Fruit fly (Drosophila melanogaster): ENCODE results near the gene CG5245.

CG5245 gene

DNA sequence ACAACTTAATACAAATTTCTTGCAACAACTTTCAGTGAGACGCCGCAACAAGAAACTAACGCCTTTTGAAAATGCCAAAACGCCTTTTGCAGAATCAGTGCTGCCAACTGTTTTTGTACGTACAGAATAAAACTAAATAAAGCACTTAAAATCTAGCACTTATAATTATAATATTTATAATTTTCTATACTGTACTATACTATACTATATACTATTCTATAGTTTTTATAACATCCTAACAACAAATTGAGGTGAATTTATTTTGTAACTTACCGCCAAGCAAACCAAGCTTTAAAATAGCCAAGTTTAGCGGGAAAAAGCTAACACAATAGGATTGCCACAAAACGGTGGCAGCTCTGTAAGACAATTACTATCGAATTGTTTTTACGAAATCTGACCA, 4.4 kb downstream of the CG5245 start, which contains the start of the genes Aos1 and Srlp (continued):
- TF ChIP-seq CG8924 (tag; optimal IDR thresholded peaks at IDR 0.05) (peak; percentile 75), amos (GFP tag; IDR thresholded peaks at IDR 0.05; ENCODE audit: partially characterized antibody) (peak; percentile 12; the same call in 1 of the 2 replicates), fd96Cb (tag; optimal IDR thresholded peaks at IDR 0.05) (peak; percentile 23), CG4617 (GFP tag; optimal IDR thresholded peaks at IDR 0.05; ENCODE audit: borderline replicate concordance) (peak; percentile 72), ash1 (GFP tag; optimal IDR thresholded peaks at IDR 0.05) (no peak), tx (GFP tag; optimal IDR thresholded peaks at IDR 0.05) (no peak), ems (GFP tag; optimal IDR thresholded peaks at IDR 0.05) (no peak), CG11398 (GFP tag; optimal IDR thresholded peaks at IDR 0.05) (no peak), grn (GFP tag; optimal IDR thresholded peaks at IDR 0.05) (no peak), Doc3 (GFP tag; IDR thresholded peaks at IDR 0.05; ENCODE audit: partially characterized antibody) (no peak), CG13287 (GFP tag; IDR thresholded peaks at IDR 0.05; ENCODE audit: partially characterized antibody) (peak; percentile 35; the same call in 1 of the 2 replicates), Ravus (GFP tag; IDR thresholded peaks at IDR 0.05) (no peak), Usf (GFP tag; optimal IDR thresholded peaks at IDR 0.05) (peak; percentile 9), esg (GFP tag; conservative IDR thresholded peaks at IDR 0.05) (no peak), sd (tag; optimal IDR thresholded peaks at IDR 0.05) (peak; percentile 58), Hmr (GFP tag; optimal IDR thresholded peaks at IDR 0.05) (no peak), Lim3 (GFP tag; IDR thresholded peaks at IDR 0.05) (no peak), mam (GFP tag; optimal IDR thresholded peaks at IDR 0.05) (peak; percentile 15), tgo (GFP tag; IDR thresholded peaks at IDR 0.05) (no peak), CG2889 (GFP tag; IDR thresholded peaks at IDR 0.05) (no peak), lab (GFP tag; optimal IDR thresholded peaks at IDR 0.05) (no peak), Rfx (GFP tag; IDR thresholded peaks at IDR 0.05) (0 out of 2 replicates have a peak, but pooled peaks have one; percentile 36), chn (GFP tag; optimal IDR thresholded peaks at IDR 0.05) (no peak), D19B (GFP tag; optimal IDR thresholded peaks at IDR 0.05) (no peak), sna (GFP tag; IDR thresholded peaks at IDR 0.05; ENCODE audit: partially characterized antibody) (no peak), CG9876 (GFP tag; optimal IDR thresholded peaks at IDR 0.05) (no peak), CG1602 (GFP tag; optimal IDR thresholded peaks at IDR 0.05) (peak; percentile 3), Fer1 (GFP tag; optimal IDR thresholded peaks at IDR 0.05) (peak; percentile 65), CG6175 (GFP tag; IDR thresholded peaks at IDR 0.05) (no peak), bigmax (GFP tag; optimal IDR thresholded peaks at IDR 0.05) (no peak), disco-r (GFP tag; optimal IDR thresholded peaks at IDR 0.05) (no peak), CG33557 (GFP tag; optimal IDR thresholded peaks at IDR 0.05) (peak; percentile 34), Sry-β (GFP tag; optimal IDR thresholded peaks at IDR 0.05) (peak; percentile 98), Gug (GFP tag; IDR thresholded peaks at IDR 0.05) (peak; percentile 1; the same call in 1 of the 4 replicates), HLH3B (GFP tag; IDR thresholded peaks at IDR 0.05) (no peak), ac (GFP tag; optimal IDR thresholded peaks at IDR 0.05) (no peak), nerfin-1 (tag; optimal IDR thresholded peaks at IDR 0.05) (peak; percentile 59), CG1647 (GFP tag; optimal IDR thresholded peaks at IDR 0.05) (peak; percentile 6), trh (GFP tag; optimal IDR thresholded peaks at IDR 0.05) (no peak), Ada2b (GFP tag; IDR thresholded peaks at IDR 0.05) (no peak), CG8290 (GFP tag; optimal IDR thresholded peaks at IDR 0.05) (peak; percentile 19), CG8290 (tag; optimal IDR thresholded peaks at IDR 0.05) (no peak), CG10147 (GFP tag; optimal IDR thresholded peaks at IDR 0.05) (peak; percentile 62), chm (GFP tag; IDR thresholded peaks at IDR 0.05) (no peak), CG14667 (GFP tag; IDR thresholded peaks at IDR 0.05) (0 out of 2 replicates have a peak, but pooled peaks have one; percentile 20), Gsc (GFP tag; IDR thresholded peaks at IDR 0.05) (no peak), CG10274 (GFP tag; optimal IDR thresholded peaks at IDR 0.05) (no peak), Dip3 (GFP tag; optimal IDR thresholded peaks at IDR 0.05) (no peak), zfh2 (GFP tag; optimal IDR thresholded peaks at IDR 0.05) (peak; percentile 18), Ets65A (GFP tag) (peak; percentile 52), sens-2 (GFP tag; IDR thresholded peaks at IDR 0.05) (no peak), Doc2 (GFP tag; IDR thresholded peaks at IDR 0.05) (no peak)

Data from whole organism, embryonic.